Worm (Caenorhabditis elegans) whole organism, L1 larva: ENCODE data around the gene his-48.

ENCODE experiments used
- efl-1 ChIP-seq, 4 experiments: fragments of 150-350 bp; optimal IDR thresholded peaks in 3 of 4; peaks in 1 of 4; 1 replicate in 1 of 4; 2 replicates in 3 of 4; lab custom pipeline; 2014; ENCODE audit warnings: missing biosample characterization in 2 of 4, missing genetic modification characterization in 2 of 4, missing genetic modification reagents in 2 of 4
- unc-130 ChIP-seq: fragments of 150-350 bp; optimal IDR thresholded peaks from 2 replicates; lab custom pipeline; 2017; ENCODE audit warnings: missing biosample characterization, missing genetic modification characterization, inconsistent platforms
- vab-15 ChIP-seq: sonication (generic microtip); optimal IDR thresholded peaks from 2 replicates; lab custom pipeline; 2017; ENCODE audit warnings: missing genotype, mild to moderate bottlenecking, missing genetic modification characterization, missing compliant biosample characterization
- ztf-11 ChIP-seq, 2 experiments: sonication (generic microtip); optimal IDR thresholded peaks; 2 replicates each; lab custom pipeline; 2016 to 2017; ENCODE audit warnings: missing genetic modification characterization in 2 of 2, missing biosample characterization in 1 of 2, missing compliant biosample characterization in 1 of 2

DNA sequence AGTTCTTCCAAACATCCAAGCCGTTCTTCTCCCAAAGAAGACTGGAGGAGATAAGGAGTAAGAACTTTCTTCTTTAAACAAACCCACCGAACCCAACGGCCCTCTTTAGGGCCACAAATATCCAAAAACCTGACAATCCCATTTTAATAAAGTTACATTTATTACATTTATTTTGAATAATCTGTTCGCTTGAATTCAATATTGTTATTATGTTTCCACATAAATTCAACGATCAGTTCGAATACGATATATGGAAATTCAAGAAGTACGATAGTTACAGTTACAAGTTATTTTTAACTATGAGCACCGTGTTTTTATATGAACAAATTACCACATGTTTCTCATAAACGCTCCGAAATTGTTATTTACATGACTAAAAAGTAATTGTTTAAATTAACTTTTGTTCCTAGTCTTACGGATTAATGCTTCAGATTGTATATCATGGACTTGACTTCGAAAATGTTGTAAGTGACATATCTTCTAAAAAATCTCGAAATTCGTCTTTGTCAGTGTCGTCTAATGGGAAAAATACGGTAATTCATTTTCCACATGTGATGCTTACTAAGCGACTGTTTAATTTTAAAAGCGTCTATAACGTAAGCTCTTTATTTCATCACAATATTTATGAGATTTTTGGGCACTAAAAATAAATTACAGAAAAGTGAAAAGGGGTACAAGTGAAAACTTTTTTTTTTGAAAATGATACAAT, 16.3 kb downstream of the his-48 start:
- TF ChIP-seq unc-130 (tag; lab: Kevin White, UChicago) (no peak), vab-15 (tag; lab: Kevin White, UChicago) (no peak), ztf-11 (tag; optimal IDR thresholded peaks at IDR 0.05; lab: Kevin White, UChicago) (no peak), efl-1 (optimal IDR thresholded peaks at IDR 0.05; lab: Kevin White, UChicago) (no peak), efl-1 (GFP tag; optimal IDR thresholded peaks at IDR 0.05 in 1 of 2; lab: Kevin White, UChicago) (no peak)
